Worm (Caenorhabditis elegans) whole organism, mixed stage, embryonic: ENCODE measurements around the gene Y41D4A.7.

Source experiments
- elt-1 ChIP-seq: sonication (generic microtip); optimal IDR thresholded peaks from 2 replicates; lab custom pipeline; 2017; ENCODE audit warnings: missing genetic modification characterization, mild to moderate bottlenecking, missing compliant biosample characterization, antibody characterized with exemption, moderate library complexity, borderline replicate concordance; ENCODE audit not compliant: insufficient read depth
- nhr-237 ChIP-seq: fragments of 150-350 bp; optimal IDR thresholded peaks from 2 replicates; lab custom pipeline; 2014; ENCODE audit warnings: missing biosample characterization, missing genetic modification characterization
- snpc-4 ChIP-seq: fragments of 150-350 bp; optimal IDR thresholded peaks from 2 replicates; lab custom pipeline; 2014; ENCODE audit warnings: missing biosample characterization, missing genetic modification characterization
- unc-62 ChIP-seq: fragments of 150-350 bp; optimal IDR thresholded peaks from 2 replicates; lab custom pipeline; 2014; ENCODE audit warnings: missing biosample characterization, missing genetic modification reagents, missing genetic modification characterization
- ztf-11 ChIP-seq: fragments of 150-350 bp; optimal IDR thresholded peaks from 2 replicates; lab custom pipeline; 2014; ENCODE audit warnings: missing biosample characterization, missing genetic modification characterization

DNA sequence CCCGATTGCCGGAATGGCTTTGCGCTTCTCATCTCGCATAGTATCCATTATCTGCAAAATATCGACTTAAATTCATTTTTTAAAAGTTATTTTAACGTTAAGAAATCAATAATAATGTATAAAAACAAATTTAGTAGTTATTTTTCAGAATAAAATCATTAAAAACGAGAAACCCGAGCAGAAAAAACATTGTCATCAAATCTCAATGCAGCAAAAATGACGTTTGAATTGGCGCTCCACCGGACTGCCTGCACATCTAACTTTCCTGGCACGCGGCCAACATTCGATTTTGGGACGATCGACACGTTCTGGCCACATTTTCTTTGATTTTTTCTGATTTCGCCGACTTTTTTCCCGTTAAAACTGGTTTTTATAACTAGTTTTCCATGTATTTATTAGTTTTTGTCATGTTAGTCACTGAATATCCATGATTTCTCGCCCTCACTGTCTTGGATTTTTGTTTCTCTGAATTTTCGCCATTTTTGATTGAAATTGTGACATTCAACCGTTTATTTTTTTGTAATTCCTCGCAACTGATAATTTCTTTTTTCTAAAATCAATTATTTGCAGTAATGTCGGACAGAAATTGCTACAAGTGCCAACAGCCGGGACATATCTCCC is 51.6 kb downstream of the Y41D4A.7 start, which contains the start of the genes pbs-1 and K08D12.3:
- TF ChIP-seq snpc-4 (tag; lab: Kevin White, UChicago) (no peak), ztf-11 (tag; lab: Kevin White, UChicago) (no peak), unc-62 (GFP tag; lab: Kevin White, UChicago) (no peak), nhr-237 (tag; lab: Kevin White, UChicago) (peak; percentile 30), elt-1 (tag; lab: Kevin White, UChicago) (no peak)
